Worm (Caenorhabditis elegans): Measurements from ENCODE around the gene C25D7.16.

Gene C25D7.16

DNA sequence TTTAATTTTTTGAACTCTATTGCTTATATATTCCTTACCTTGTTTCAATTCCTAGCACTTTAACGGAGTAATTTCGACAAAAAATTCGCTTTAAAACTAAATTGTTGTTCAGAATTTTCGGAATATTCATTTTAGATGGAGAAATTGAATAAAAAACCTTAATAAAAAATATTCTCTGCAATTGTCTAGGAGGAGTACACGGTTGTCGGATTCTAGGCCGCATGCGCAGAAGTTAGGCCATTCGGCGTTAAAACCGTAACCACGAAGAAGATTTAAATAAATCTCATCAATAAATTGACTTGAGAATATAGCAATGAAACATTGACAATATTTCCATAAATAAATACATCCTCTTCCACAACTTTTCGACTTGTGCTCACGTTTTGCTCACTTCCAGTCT, 26.3 kb downstream of the C25D7.16 start, which contains the start of the genes C01G10.10 and C01G10.9 (continued):
- TF ChIP-seq mdl-1 (tag; optimal IDR thresholded peaks at IDR 0.05), result no peak

DNA sequence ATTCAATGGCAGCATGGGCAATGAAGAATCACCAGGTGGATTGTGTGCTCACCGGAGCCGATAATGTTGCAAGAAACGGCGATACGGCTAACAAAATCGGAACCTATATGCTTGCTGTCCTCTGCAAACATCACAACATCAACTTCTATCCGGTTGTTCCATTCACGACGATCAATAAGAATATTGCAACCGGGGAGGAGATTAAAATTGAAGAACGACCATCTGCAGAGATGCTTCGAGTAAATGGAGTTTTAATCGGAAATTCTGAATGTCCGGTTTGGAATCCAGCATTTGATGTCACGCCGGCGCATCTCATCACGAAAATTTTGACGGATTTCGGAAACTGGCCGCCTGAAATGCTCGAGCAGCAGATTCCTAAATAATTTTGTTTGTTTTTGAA, 27.7 kb downstream of the C25D7.16 start:
- peak; percentile 47; the same call in 1 of the 2 replicates for TF ChIP-seq egl-43 (GFP tag; IDR thresholded peaks at IDR 0.05)
- no peak for TF ChIP-seq F37D6.2 (tag; optimal IDR thresholded peaks at IDR 0.05)
- TF ChIP-seq lin-38 (GFP tag; IDR thresholded peaks at IDR 0.05), result peak; percentile 66
- TF ChIP-seq aha-1 (tag), result peak; percentile 18
- TF ChIP-seq nhr-6 (tag; optimal IDR thresholded peaks at IDR 0.05), result peak; percentile 48
- peak; percentile 70 for TF ChIP-seq ama-1 (optimal IDR thresholded peaks at IDR 0.05)
- TF ChIP-seq lin-13 (GFP tag; optimal IDR thresholded peaks at IDR 0.05), result peak; percentile 35
- TF ChIP-seq arid-1 (GFP tag; conservative IDR thresholded peaks at IDR 0.05), result 0 out of 2 replicates have a peak, but pooled peaks have one; percentile 30
- TF ChIP-seq duxl-1 (tag; optimal IDR thresholded peaks at IDR 0.05; ENCODE audit: poor library complexity), result peak; percentile 44
- peak; percentile 47; the same call in 1 of the 2 replicates for TF ChIP-seq pha-4 (GFP tag; IDR thresholded peaks at IDR 0.05)
- TF ChIP-seq pha-4 (tag; optimal IDR thresholded peaks at IDR 0.05), result no peak
- no peak for TF ChIP-seq lin-29 (GFP tag; IDR thresholded peaks at IDR 0.05)
- peak; percentile 14; the same call in 1 of the 2 replicates for TF ChIP-seq T26A8.4 (GFP tag; IDR thresholded peaks at IDR 0.05)
- no peak for TF ChIP-seq daf-16 (GFP tag; optimal IDR thresholded peaks at IDR 0.05)
- TF ChIP-seq daf-16 (tag; optimal IDR thresholded peaks at IDR 0.05), result peak; percentile 25
- peak; percentile 32 for TF ChIP-seq F49E8.2 (tag; optimal IDR thresholded peaks at IDR 0.05; ENCODE audit: borderline replicate concordance)
- TF ChIP-seq Y5F2A.4 (GFP tag; optimal IDR thresholded peaks at IDR 0.05), result no peak
- TF ChIP-seq Y48G9A.11 (GFP tag; IDR thresholded peaks at IDR 0.05), result peak; percentile 58; the same call in 1 of the 2 replicates
- no peak for TF ChIP-seq ztf-11 (tag; optimal IDR thresholded peaks at IDR 0.05)
- TF ChIP-seq attf-4 (tag; optimal IDR thresholded peaks at IDR 0.05), result no peak
- TF ChIP-seq dve-1 (tag; optimal IDR thresholded peaks at IDR 0.05; ENCODE audit: insufficient read depth), result peak; percentile 10
- TF ChIP-seq Y75B8A.6 (GFP tag; IDR thresholded peaks at IDR 0.05), result 0 out of 2 replicates have a peak, but pooled peaks have one; percentile 21

DNA sequence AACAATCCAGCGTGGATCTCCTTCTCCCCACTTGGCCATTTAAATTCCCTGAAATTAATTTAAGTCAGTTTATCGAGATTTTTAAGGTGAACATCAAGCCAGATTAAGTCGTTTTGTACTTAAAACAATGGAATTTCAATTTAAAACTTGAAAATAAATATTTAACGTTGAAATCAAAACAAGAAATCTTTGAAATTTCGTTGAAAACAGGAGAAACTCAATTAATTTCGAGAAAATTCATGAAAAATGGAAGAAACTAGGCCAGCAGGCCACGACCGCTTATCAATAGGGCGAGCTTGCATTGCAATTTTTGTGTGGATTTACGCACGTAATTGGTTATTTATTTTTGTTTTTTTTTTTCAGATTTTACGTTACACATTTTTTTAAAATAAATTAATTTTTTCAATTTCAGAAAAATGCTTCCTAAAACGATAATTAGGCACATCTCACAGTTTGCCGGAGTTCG, 29.4 kb downstream of the C25D7.16 start, which contains the start of the genes ahsa-1 and C01G10.7:
ahsa-1 (minus strand) TSS at position 51 of the 466 bp plus-strand sequence.
C01G10.7 (plus strand) TSS at position 413 of the 466 bp plus-strand sequence.
- TF ChIP-seq mxl-3 (GFP tag; optimal IDR thresholded peaks at IDR 0.05) (peak; percentile 19), aha-1 (tag) (peak; percentile 98), hlh-11 (tag; optimal IDR thresholded peaks at IDR 0.05) (peak; percentile 74), daf-12 (tag; optimal IDR thresholded peaks at IDR 0.05) (no peak), ceh-28 (tag; optimal IDR thresholded peaks at IDR 0.05) (no peak), dve-1 (tag; optimal IDR thresholded peaks at IDR 0.05; ENCODE audit: insufficient read depth) (no peak), nhr-102 (tag; optimal IDR thresholded peaks at IDR 0.05) (no peak), egl-27 (tag; optimal IDR thresholded peaks at IDR 0.05) (no peak), nhr-10 (tag; optimal IDR thresholded peaks at IDR 0.05) (peak; percentile 8), lin-13 (GFP tag; optimal IDR thresholded peaks at IDR 0.05) (peak; percentile 86), pha-4 (GFP tag; IDR thresholded peaks at IDR 0.05) (peak; percentile 54; the same call in 1 of the 2 replicates), pha-4 (tag; optimal IDR thresholded peaks at IDR 0.05) (peak; percentile 97), zfp-2 (tag; optimal IDR thresholded peaks at IDR 0.05) (no peak), ama-1 (optimal IDR thresholded peaks at IDR 0.05) (no peak), attf-4 (tag; optimal IDR thresholded peaks at IDR 0.05) (no peak), F44E2.7 (GFP tag; IDR thresholded peaks at IDR 0.05) (no peak), nhr-111 (GFP tag; optimal IDR thresholded peaks at IDR 0.05) (no peak), dmd-6 (GFP tag; IDR thresholded peaks at IDR 0.05) (peak; percentile 86), mdl-1 (tag; optimal IDR thresholded peaks at IDR 0.05) (peak in 1 of 2 experiments; percentile 13), T20F7.1 (GFP tag; optimal IDR thresholded peaks at IDR 0.05) (peak; percentile 87), dmd-9 (GFP tag; IDR thresholded peaks at IDR 0.05) (peak; percentile 86), ceh-62 (tag; optimal IDR thresholded peaks at IDR 0.05) (no peak), zip-2 (tag; optimal IDR thresholded peaks at IDR 0.05) (no peak), jun-1 (tag; optimal IDR thresholded peaks at IDR 0.05) (no peak), F37D6.2 (tag; optimal IDR thresholded peaks at IDR 0.05) (peak; percentile 70), spr-1 (tag; optimal IDR thresholded peaks at IDR 0.05) (peak; percentile 46), hmg-1.1 (GFP tag; IDR thresholded peaks at IDR 0.05) (peak; percentile 79), ztf-7 (tag; optimal IDR thresholded peaks at IDR 0.05) (peak; percentile 40), zfp-3 (GFP tag; conservative IDR thresholded peaks at IDR 0.05) (0 out of 2 replicates have a peak, but pooled peaks have one; percentile 32), hif-1 (tag; optimal IDR thresholded peaks at IDR 0.05) (peak; percentile 60 to 98), Y5F2A.4 (GFP tag; optimal IDR thresholded peaks at IDR 0.05) (no peak), vab-7 (GFP tag; IDR thresholded peaks at IDR 0.05) (peak; percentile 49; the same call in 1 of the 2 replicates), F49E8.2 (tag; optimal IDR thresholded peaks at IDR 0.05; ENCODE audit: borderline replicate concordance) (peak; percentile 56), nhr-76 (tag; optimal IDR thresholded peaks at IDR 0.05) (no peak), duxl-1 (tag; optimal IDR thresholded peaks at IDR 0.05; ENCODE audit: poor library complexity) (peak; percentile 72)
